Fruit fly (Drosophila melanogaster): ENCODE data around the gene ATPsynE.

The ATPsynE gene

DNA sequence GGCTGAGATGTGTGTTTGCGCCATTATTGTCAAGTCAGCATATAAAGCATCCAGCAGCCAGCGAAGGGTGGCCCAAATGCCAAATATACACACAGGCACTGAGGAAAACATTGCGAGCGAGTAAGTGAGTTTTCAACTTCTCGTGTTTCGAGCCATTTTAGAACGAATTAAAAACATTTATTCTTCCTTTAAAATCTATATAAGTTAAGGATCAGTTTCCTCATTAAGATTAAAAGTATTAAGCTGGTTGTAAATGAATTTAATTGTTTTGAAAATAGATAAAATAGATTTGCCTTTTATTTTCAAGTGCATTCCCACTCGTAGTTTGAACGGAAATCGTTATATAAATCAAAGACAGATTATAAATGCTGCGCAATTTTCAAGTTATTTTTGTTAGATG is 24.7 kb downstream of the ATPsynE start (continued):
- no peak for TF ChIP-seq cato (GFP tag; optimal IDR thresholded peaks at IDR 0.05; ENCODE audit: borderline replicate concordance)
- TF ChIP-seq repo (GFP tag; optimal IDR thresholded peaks at IDR 0.05): no peak
- no peak for TF ChIP-seq CG4707 (GFP tag; optimal IDR thresholded peaks at IDR 0.05)
- no peak for TF ChIP-seq salm (tag; optimal IDR thresholded peaks at IDR 0.05)
- TF ChIP-seq wdn (GFP tag; IDR thresholded peaks at IDR 0.05): no peak
- peak; percentile 34 for TF ChIP-seq zf30C (GFP tag; optimal IDR thresholded peaks at IDR 0.05)
- no peak for TF ChIP-seq gcm2 (GFP tag; optimal IDR thresholded peaks at IDR 0.05)
- no peak for TF ChIP-seq crol (GFP tag; IDR thresholded peaks at IDR 0.05)
- peak; percentile 70 for TF ChIP-seq sens (GFP tag)
- no peak for TF ChIP-seq bbx (GFP tag; IDR thresholded peaks at IDR 0.05; ENCODE audit: partially characterized antibody)
- no peak for TF ChIP-seq mirr (GFP tag; optimal IDR thresholded peaks at IDR 0.05)
- TF ChIP-seq CG16863 (GFP tag; optimal IDR thresholded peaks at IDR 0.05): no peak
- TF ChIP-seq Sin3A (optimal IDR thresholded peaks at IDR 0.05): no peak
- no peak for TF ChIP-seq Dip2 (GFP tag; IDR thresholded peaks at IDR 0.05)
- TF ChIP-seq CG16815 (GFP tag; optimal IDR thresholded peaks at IDR 0.05): no peak
- peak; percentile 9 for TF ChIP-seq scrt (GFP tag; optimal IDR thresholded peaks at IDR 0.05)
- TF ChIP-seq D (optimal IDR thresholded peaks at IDR 0.05): no peak
- TF ChIP-seq D (GFP tag; optimal IDR thresholded peaks at IDR 0.05): peak; percentile 13
- TF ChIP-seq gfzf (GFP tag; optimal IDR thresholded peaks at IDR 0.05): no peak
- no peak for TF ChIP-seq CG11696 (GFP tag; IDR thresholded peaks at IDR 0.05)
- peak; percentile 45 for TF ChIP-seq lab (GFP tag; optimal IDR thresholded peaks at IDR 0.05)
- TF ChIP-seq Taf1 (GFP tag; IDR thresholded peaks at IDR 0.05): no peak
- no peak for TF ChIP-seq Nf-YB (GFP tag; optimal IDR thresholded peaks at IDR 0.05)
- peak; percentile 30 for TF ChIP-seq CG13775 (GFP tag; optimal IDR thresholded peaks at IDR 0.05)
- no peak for TF ChIP-seq nau (GFP tag; optimal IDR thresholded peaks at IDR 0.05)
- TF ChIP-seq da (GFP tag; optimal IDR thresholded peaks at IDR 0.05): no peak
- peak; percentile 29 for TF ChIP-seq CoRest (tag; optimal IDR thresholded peaks at IDR 0.05)
- TF ChIP-seq sna (GFP tag; IDR thresholded peaks at IDR 0.05; ENCODE audit: partially characterized antibody): no peak
- TF ChIP-seq Chrac-16 (GFP tag; optimal IDR thresholded peaks at IDR 0.05): peak; percentile 3
- no peak for TF ChIP-seq Ravus (GFP tag; IDR thresholded peaks at IDR 0.05)
- no peak for TF ChIP-seq Mes4 (GFP tag; optimal IDR thresholded peaks at IDR 0.05)
- no peak for TF ChIP-seq tin (GFP tag; optimal IDR thresholded peaks at IDR 0.05)
- TF ChIP-seq Sry-β (GFP tag; optimal IDR thresholded peaks at IDR 0.05): no peak
- TF ChIP-seq fd64A (GFP tag; optimal IDR thresholded peaks at IDR 0.05): no peak
- no peak for TF ChIP-seq CG2202 (tag; optimal IDR thresholded peaks at IDR 0.05)
- no peak for TF ChIP-seq H15 (GFP tag; IDR thresholded peaks at IDR 0.05)
- no peak for TF ChIP-seq CG12744 (GFP tag; optimal IDR thresholded peaks at IDR 0.05)
- no peak for TF ChIP-seq Poxn (GFP tag; IDR thresholded peaks at IDR 0.05)
- TF ChIP-seq dati (GFP tag; IDR thresholded peaks at IDR 0.05): no peak
- no peak for TF ChIP-seq Vsx1 (GFP tag; optimal IDR thresholded peaks at IDR 0.05)
- TF ChIP-seq so (GFP tag; IDR thresholded peaks at IDR 0.05): no peak
- no peak for TF ChIP-seq CG13296 (GFP tag; optimal IDR thresholded peaks at IDR 0.05)
- no peak for TF ChIP-seq CG1529 (GFP tag; optimal IDR thresholded peaks at IDR 0.05)
- no peak for TF ChIP-seq rib (GFP tag; IDR thresholded peaks at IDR 0.05)
- TF ChIP-seq Eip74EF (GFP tag; optimal IDR thresholded peaks at IDR 0.05): peak in 1 of 2 experiments; percentile 16
- TF ChIP-seq Rfx (GFP tag; IDR thresholded peaks at IDR 0.05): no peak; the same call in 1 of the 2 replicates
